Worm (Caenorhabditis elegans) whole organism, mixed stage, embryonic: ENCODE results near the gene cpna-5.

ENCODE experiments used
- M03D4.4 ChIP-seq: sonication (generic microtip); optimal IDR thresholded peaks from 2 replicates; lab custom pipeline; 2017; ENCODE audit warnings: mild to moderate bottlenecking, missing genetic modification characterization, missing compliant biosample characterization
- bed-3 ChIP-seq: fragments of 200-800 bp; sonication (Bioruptor generic); optimal IDR thresholded peaks from 3 replicates; lab custom pipeline; 2018; ENCODE audit warnings: mild to moderate bottlenecking, missing genetic modification characterization, moderate library complexity, missing compliant biosample characterization
- blmp-1 ChIP-seq: fragments of 150-350 bp; optimal IDR thresholded peaks from 2 replicates; lab custom pipeline; 2014; ENCODE audit warnings: missing biosample characterization, missing genetic modification characterization
- lin-13 ChIP-seq: fragments of 150-350 bp; optimal IDR thresholded peaks from 2 replicates; lab custom pipeline; 2014; ENCODE audit warnings: missing biosample characterization, missing genetic modification characterization
- mls-2 ChIP-seq: sonication (generic microtip); optimal IDR thresholded peaks from 2 replicates; lab custom pipeline; 2016; ENCODE audit warnings: mild to moderate bottlenecking, missing genetic modification characterization, moderate library complexity, missing compliant biosample characterization
- nhr-237 ChIP-seq: fragments of 150-350 bp; optimal IDR thresholded peaks from 2 replicates; lab custom pipeline; 2014; ENCODE audit warnings: missing biosample characterization, missing genetic modification characterization
- nhr-28 ChIP-seq: fragments of 150-350 bp; optimal IDR thresholded peaks from 2 replicates; lab custom pipeline; 2014; ENCODE audit warnings: missing biosample characterization, missing genetic modification characterization
- pha-4 ChIP-seq: fragments of 150-350 bp; optimal IDR thresholded peaks from 2 replicates; lab custom pipeline; 2018; ENCODE audit warnings: missing biosample characterization, missing genetic modification reagents, missing genetic modification characterization
- snpc-4 ChIP-seq: fragments of 150-350 bp; optimal IDR thresholded peaks from 2 replicates; lab custom pipeline; 2014; ENCODE audit warnings: missing biosample characterization, missing genetic modification characterization
- sptf-1 ChIP-seq: sonication (generic microtip); optimal IDR thresholded peaks from 2 replicates; lab custom pipeline; 2017; ENCODE audit warnings: mild to moderate bottlenecking, missing genetic modification characterization, moderate library complexity, missing compliant biosample characterization
- tbx-8 ChIP-seq: fragments of 200-800 bp; sonication (Bioruptor generic); optimal IDR thresholded peaks from 2 replicates; lab custom pipeline; 2018; ENCODE audit warnings: mild to moderate bottlenecking, missing genetic modification characterization, moderate library complexity, missing compliant biosample characterization
- unc-39 ChIP-seq: fragments of 150-350 bp; optimal IDR thresholded peaks from 2 replicates; lab custom pipeline; 2014; ENCODE audit warnings: missing biosample characterization, missing genetic modification characterization
- unc-62 ChIP-seq: fragments of 150-350 bp; optimal IDR thresholded peaks from 2 replicates; lab custom pipeline; 2014; ENCODE audit warnings: missing biosample characterization, missing genetic modification reagents, missing genetic modification characterization
- ztf-11 ChIP-seq: fragments of 150-350 bp; optimal IDR thresholded peaks from 2 replicates; lab custom pipeline; 2014; ENCODE audit warnings: missing biosample characterization, missing genetic modification characterization

ce11 chrII:7694745-7695144, 23.6 kb downstream of the cpna-5 start:
- no peak for TF ChIP-seq pha-4 (tag; lab: Kevin White, UChicago)
- no peak for TF ChIP-seq unc-62 (GFP tag; lab: Kevin White, UChicago)
- no peak for TF ChIP-seq mls-2 (tag; lab: Kevin White, UChicago)
- no peak for TF ChIP-seq ztf-11 (tag; lab: Kevin White, UChicago)
- TF ChIP-seq nhr-28, result no peak
- no peak for TF ChIP-seq tbx-8 (GFP tag; lab: Kevin White, UChicago)
- TF ChIP-seq nhr-237 (tag; lab: Kevin White, UChicago), result no peak
- no peak for TF ChIP-seq sptf-1 (tag; lab: Kevin White, UChicago)
- TF ChIP-seq unc-39, result no peak
- TF ChIP-seq blmp-1 (tag; lab: Kevin White, UChicago), result no peak
- TF ChIP-seq snpc-4 (tag; lab: Kevin White, UChicago), result no peak
- TF ChIP-seq M03D4.4 (tag; lab: Kevin White, UChicago), result no peak
- TF ChIP-seq lin-13, result no peak
- TF ChIP-seq bed-3, result no peak
